Worm (Caenorhabditis elegans) whole organism, L4 larva: ENCODE results near the gene sar-1.

Source experiments
- R02D3.7 ChIP-seq: fragments of 150-350 bp; sonication (generic microtip); optimal IDR thresholded peaks from 3 replicates; lab custom pipeline; 2014; ENCODE audit warnings: missing biosample characterization, missing genetic modification characterization
- attf-4 ChIP-seq: sonication (generic microtip); optimal IDR thresholded peaks from 3 replicates; lab custom pipeline; 2017; ENCODE audit warnings: missing biosample characterization, missing genetic modification characterization
- ceh-62 ChIP-seq: sonication (generic microtip); optimal IDR thresholded peaks from 2 replicates; lab custom pipeline; 2017; ENCODE audit warnings: missing biosample characterization, missing genetic modification characterization
- hif-1 ChIP-seq, 2 experiments: sonication (generic microtip); optimal IDR thresholded peaks; 2 replicates each; lab custom pipeline; 2016 to 2017; ENCODE audit warnings: missing compliant biosample characterization in 2 of 2, missing genetic modification characterization in 2 of 2, missing genetic modification reagents in 2 of 2, missing genotype in 2 of 2, mild to moderate bottlenecking in 1 of 2
- lin-39 ChIP-seq: fragments of 150-350 bp; optimal IDR thresholded peaks from 2 replicates; lab custom pipeline; 2014; ENCODE audit warnings: missing biosample characterization, missing genetic modification reagents, missing genetic modification characterization
- nhr-11 ChIP-seq: fragments of 150-350 bp; optimal IDR thresholded peaks from 2 replicates; lab custom pipeline; 2014; ENCODE audit warnings: missing biosample characterization, missing genetic modification characterization
- pha-4 ChIP-seq, 2 experiments: fragments of 150-350 bp in 1 of 2; fragments of 200-800 bp in 1 of 2; sonication (Bioruptor generic) in 1 of 2; IDR thresholded peaks in 1 of 2; optimal IDR thresholded peaks in 1 of 2; 2 replicates each; pipeline versions ENCODE4 v1.3.6 to Lab custom; 2014 to 2022; ENCODE audit warnings: missing genetic modification characterization in 2 of 2, missing genetic modification reagents in 2 of 2, missing biosample characterization in 1 of 2, missing compliant biosample characterization in 1 of 2
- pqm-1 ChIP-seq: sonication (generic microtip); optimal IDR thresholded peaks from 2 replicates; lab custom pipeline; 2017; ENCODE audit warnings: missing biosample characterization, missing genetic modification characterization
- skn-1 ChIP-seq: fragments of 150-350 bp; optimal IDR thresholded peaks from 2 replicates; lab custom pipeline; 2014; ENCODE audit warnings: missing biosample characterization, missing genetic modification characterization

- TF ChIP-seq skn-1, result no peak
- TF ChIP-seq attf-4 (tag; lab: Kevin White, UChicago), result no peak
- TF ChIP-seq lin-39, result no peak
- TF ChIP-seq ceh-62 (tag; lab: Kevin White, UChicago), result no peak
- no peak for TF ChIP-seq pqm-1
- TF ChIP-seq R02D3.7 (tag; lab: Kevin White, UChicago), result no peak
- no peak for TF ChIP-seq hif-1 (tag; optimal IDR thresholded peaks at IDR 0.05; lab: Kevin White, UChicago)
- no peak for TF ChIP-seq nhr-11
- no peak for TF ChIP-seq pha-4 (GFP tag; IDR thresholded peaks at IDR 0.05; lab: Robert Waterston, UW)
- no peak for TF ChIP-seq pha-4 (tag; optimal IDR thresholded peaks at IDR 0.05; lab: Kevin White, UChicago)
These were observed 22.9 kb downstream of the sar-1 start, which contains the start of gene ZK180.7 for ce11 chrIV:4490148-4490652.
